Worm (Caenorhabditis elegans) whole organism, L4 larva: Measurements from ENCODE around the gene D1044.1.

ENCODE experiments used
- F44E2.7 ChIP-seq: fragments of 200-800 bp; sonication (Bioruptor generic); IDR thresholded peaks from 2 replicates; pipeline ENCODE4 v2.1.2; 2022; ENCODE audit warnings: missing genetic modification characterization, missing compliant biosample characterization
- R02D3.7 ChIP-seq: fragments of 150-350 bp; sonication (generic microtip); optimal IDR thresholded peaks from 3 replicates; lab custom pipeline; 2014; ENCODE audit warnings: missing biosample characterization, missing genetic modification characterization
- Y5F2A.4 ChIP-seq: fragments of 200-800 bp; sonication (Bioruptor generic); optimal IDR thresholded peaks from 2 replicates; lab custom pipeline; 2018; ENCODE audit warnings: mild to moderate bottlenecking, missing genetic modification characterization, missing compliant biosample characterization
- ama-1 ChIP-seq: fragments of 150-350 bp; optimal IDR thresholded peaks from 2 replicates; lab custom pipeline; 2014; ENCODE audit warnings: inconsistent platforms, mixed read lengths
- arid-1 ChIP-seq: fragments of 200-800 bp; sonication (Bioruptor generic); conservative IDR thresholded peaks from 2 replicates; pipeline ENCODE4 v1.3.6; 2022; ENCODE audit warnings: missing genetic modification reagents, missing genetic modification characterization, missing compliant biosample characterization
- ceh-20 ChIP-seq: fragments of 200-800 bp; sonication (Bioruptor generic); IDR thresholded peaks from 2 replicates; pipeline ENCODE4 v1.3.6; 2022; ENCODE audit warnings: missing genetic modification reagents, missing genetic modification characterization, missing compliant biosample characterization
- ceh-62 ChIP-seq: sonication (generic microtip); optimal IDR thresholded peaks from 2 replicates; lab custom pipeline; 2017; ENCODE audit warnings: missing biosample characterization, missing genetic modification characterization
- ceh-82 ChIP-seq: sonication (generic microtip); optimal IDR thresholded peaks from 2 replicates; lab custom pipeline; 2017; ENCODE audit warnings: missing biosample characterization, missing genetic modification characterization
- ctbp-1 ChIP-seq: fragments of 200-800 bp; sonication (Bioruptor generic); IDR thresholded peaks from 2 replicates; pipeline ENCODE4 v1.3.6; 2022; ENCODE audit warnings: missing genetic modification reagents, missing genetic modification characterization, missing compliant biosample characterization
- daf-16 ChIP-seq, 3 experiments: sonication (generic microtip); optimal IDR thresholded peaks; 2 replicates each; lab custom pipeline; 2016 to 2017; ENCODE audit warnings: missing genetic modification characterization in 3 of 3, missing genetic modification reagents in 3 of 3, mild to moderate bottlenecking in 2 of 3, missing compliant biosample characterization in 2 of 3, missing biosample characterization in 1 of 3, moderate library complexity in 1 of 3
- dpl-1 ChIP-seq: fragments of 150-350 bp; optimal IDR thresholded peaks from 2 replicates; lab custom pipeline; 2014; ENCODE audit warnings: missing biosample characterization, missing genetic modification reagents, missing genetic modification characterization
- dve-1 ChIP-seq: sonication (generic microtip); optimal IDR thresholded peaks from 2 replicates; lab custom pipeline; 2017; ENCODE audit warnings: antibody characterized with exemption, mild to moderate bottlenecking, missing genetic modification characterization, missing compliant biosample characterization; ENCODE audit not compliant: insufficient read depth
- lin-38 ChIP-seq: fragments of 200-800 bp; sonication (Bioruptor generic); IDR thresholded peaks from 2 replicates; pipeline ENCODE4 v1.3.6; 2022; ENCODE audit warnings: missing genetic modification reagents, missing genetic modification characterization, missing compliant biosample characterization
- lsy-2 ChIP-seq, 2 experiments: fragments of 150-350 bp in 1 of 2; sonication (generic microtip) in 1 of 2; optimal IDR thresholded peaks; 2 replicates each; lab custom pipeline; 2014 to 2017; ENCODE audit warnings: missing biosample characterization in 2 of 2, missing genetic modification characterization in 2 of 2
- mes-2 ChIP-seq: sonication (generic microtip); optimal IDR thresholded peaks from 2 replicates; lab custom pipeline; 2016; ENCODE audit warnings: missing genotype, mild to moderate bottlenecking, missing genetic modification characterization, missing compliant biosample characterization; ENCODE audit not compliant: poor library complexity, severe bottlenecking
- mxl-2 ChIP-seq: fragments of 200-800 bp; sonication (Bioruptor generic); conservative IDR thresholded peaks from 2 replicates; pipeline ENCODE4 v1.3.6; 2022; ENCODE audit warnings: missing genetic modification reagents, missing genetic modification characterization, missing compliant biosample characterization
- nhr-102 ChIP-seq: sonication (generic microtip); optimal IDR thresholded peaks from 2 replicates; lab custom pipeline; 2016; ENCODE audit warnings: mild to moderate bottlenecking, missing genetic modification characterization, moderate library complexity, missing compliant biosample characterization
- nhr-237 ChIP-seq: sonication (generic microtip); optimal IDR thresholded peaks from 2 replicates; lab custom pipeline; 2017; ENCODE audit warnings: missing biosample characterization, missing genetic modification characterization
- nhr-25 ChIP-seq: sonication (generic microtip); optimal IDR thresholded peaks from 2 replicates; lab custom pipeline; 2017; ENCODE audit warnings: missing genetic modification characterization, mild to moderate bottlenecking, missing compliant biosample characterization, antibody characterized with exemption, moderate library complexity, borderline replicate concordance; ENCODE audit not compliant: insufficient read depth
- pha-4 ChIP-seq, 2 experiments: fragments of 150-350 bp in 1 of 2; fragments of 200-800 bp in 1 of 2; sonication (Bioruptor generic) in 1 of 2; IDR thresholded peaks in 1 of 2; optimal IDR thresholded peaks in 1 of 2; 2 replicates each; pipeline versions ENCODE4 v1.3.6 to Lab custom; 2014 to 2022; ENCODE audit warnings: missing genetic modification characterization in 2 of 2, missing genetic modification reagents in 2 of 2, missing biosample characterization in 1 of 2, missing compliant biosample characterization in 1 of 2
- sdz-12 ChIP-seq: fragments of 200-800 bp; sonication (Bioruptor generic); optimal IDR thresholded peaks from 2 replicates; lab custom pipeline; 2018; ENCODE audit warnings: mild to moderate bottlenecking, missing genetic modification characterization, missing compliant biosample characterization
- snpc-4 ChIP-seq: fragments of 150-350 bp; optimal IDR thresholded peaks from 2 replicates; lab custom pipeline; 2014; ENCODE audit warnings: missing biosample characterization, missing genetic modification characterization
- unc-62 ChIP-seq, 3 experiments: fragments of 150-350 bp in 1 of 3; sonication (generic microtip); optimal IDR thresholded peaks in 2 of 3; peaks in 1 of 3; 1 replicate in 1 of 3; 2 replicates in 2 of 3; lab custom pipeline; 2014 to 2017; ENCODE audit warnings: missing biosample characterization in 3 of 3, missing genetic modification characterization in 3 of 3, missing genetic modification reagents in 3 of 3, missing genotype in 1 of 3
- vab-7 ChIP-seq: fragments of 200-800 bp; sonication (Bioruptor generic); IDR thresholded peaks from 2 replicates; pipeline ENCODE4 v1.3.6; 2022; ENCODE audit warnings: missing genetic modification reagents, missing genetic modification characterization, missing compliant biosample characterization
- zag-1 ChIP-seq: fragments of 150-350 bp; optimal IDR thresholded peaks from 2 replicates; lab custom pipeline; 2014; ENCODE audit warnings: missing biosample characterization, missing genetic modification characterization
- zip-2 ChIP-seq: fragments of 150-350 bp; optimal IDR thresholded peaks from 2 replicates; lab custom pipeline; 2014; ENCODE audit warnings: missing biosample characterization, missing genetic modification characterization
- ztf-7 ChIP-seq: fragments of 150-350 bp; optimal IDR thresholded peaks from 2 replicates; lab custom pipeline; 2014; ENCODE audit warnings: missing biosample characterization, missing genetic modification characterization

The D1044.1 gene

ce11 chrIII:5581049-5581448 lies 37.0 kb downstream of the D1044.1 start, which contains the start of gene F56D2.5:
TSS of gene F56D2.5 (minus strand) at chrIII:5581419.
- TF ChIP-seq Y5F2A.4 (GFP tag; lab: Kevin White, UChicago) (no peak), lsy-2 (tag; optimal IDR thresholded peaks at IDR 0.05; lab: Kevin White, UChicago) (peak in 1 of 2 experiments; percentile 5), pha-4 (GFP tag; IDR thresholded peaks at IDR 0.05; lab: Robert Waterston, UW) (no peak), pha-4 (tag; optimal IDR thresholded peaks at IDR 0.05; lab: Kevin White, UChicago) (no peak), zip-2 (tag; lab: Kevin White, UChicago) (peak; percentile 98), ztf-7 (tag; lab: Kevin White, UChicago) (peak; percentile 96), ama-1 (lab: Kevin White, UChicago) (no peak), unc-62 (GFP tag; optimal IDR thresholded peaks at IDR 0.05 in 1 of 2; lab: Kevin White, UChicago) (peak in 1 of 2 experiments; percentile 29), unc-62 (tag; optimal IDR thresholded peaks at IDR 0.05; lab: Kevin White, UChicago) (no peak)

DNA sequence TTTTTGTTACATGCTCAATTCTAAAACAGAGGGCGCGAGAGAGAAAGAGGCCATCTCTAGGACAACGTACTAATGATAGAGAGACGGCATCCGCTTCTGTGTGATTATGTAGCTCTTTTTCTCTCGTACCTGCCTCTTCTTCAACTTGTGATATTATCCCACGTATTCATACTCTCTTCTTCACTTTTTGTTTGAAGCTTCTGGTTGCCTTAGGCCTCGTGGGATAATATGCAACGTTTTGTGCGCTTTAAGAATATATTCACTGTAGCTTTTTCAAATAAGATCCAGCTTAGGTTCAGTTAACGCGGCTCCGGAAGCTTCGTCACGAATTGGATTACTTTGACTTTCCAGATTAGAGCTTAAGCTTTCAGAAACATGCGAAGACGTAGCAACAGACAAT lies 38.7 kb downstream of the D1044.1 start, which contains the start of the genes F56D2.8 and uev-2:
Gene F56D2.8, minus strand, starts transcription at position 101 of the 400 bp plus-strand sequence.
Gene uev-2, plus strand, starts transcription at position 360 of the 400 bp plus-strand sequence.
- TF ChIP-seq zag-1 (tag; lab: Kevin White, UChicago), result no peak
- TF ChIP-seq lsy-2 (tag; optimal IDR thresholded peaks at IDR 0.05; lab: Kevin White, UChicago), result no peak

DNA sequence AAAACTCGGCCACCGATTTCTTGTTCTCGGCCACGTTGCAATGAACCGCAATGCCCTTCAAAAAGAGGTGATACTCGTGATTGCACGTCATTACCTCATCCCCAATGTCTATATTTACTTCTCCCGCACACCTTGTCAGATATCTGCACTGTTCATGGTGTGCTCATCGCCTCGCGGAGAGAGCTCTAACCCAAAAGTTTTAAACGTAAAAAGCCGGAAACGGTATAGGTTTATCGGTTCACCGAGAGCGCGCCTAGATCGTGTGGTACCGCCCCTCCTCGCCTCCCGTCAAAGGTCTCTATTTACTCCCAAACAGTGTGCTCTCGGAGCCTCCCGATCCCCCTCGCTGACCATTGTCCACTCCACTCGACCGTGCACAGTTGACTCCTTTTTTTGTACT lies 40.6 kb downstream of the D1044.1 start, which contains the start of gene F56D2.3:
Gene F56D2.3, plus strand, starts transcription at position 301 of the 400 bp plus-strand sequence.
- TF ChIP-seq dve-1, result no peak
- no peak for TF ChIP-seq vab-7
- no peak for TF ChIP-seq sdz-12 (GFP tag; lab: Kevin White, UChicago)
- no peak for TF ChIP-seq ceh-62 (tag; lab: Kevin White, UChicago)

ce11 chrIII:5585711-5586110 lies 41.6 kb downstream of the D1044.1 start:
- TF ChIP-seq ceh-20 (GFP tag; lab: Robert Waterston, UW) (no peak), F44E2.7 (GFP tag; lab: Robert Waterston, UW) (no peak), ctbp-1 (GFP tag; lab: Robert Waterston, UW) (no peak), arid-1 (GFP tag; lab: Robert Waterston, UW) (no peak), R02D3.7 (tag; lab: Kevin White, UChicago) (no peak), nhr-102 (tag; lab: Kevin White, UChicago) (no peak), mxl-2 (GFP tag; lab: Robert Waterston, UW) (no peak), dve-1 (no peak), snpc-4 (tag; lab: Kevin White, UChicago) (no peak)

DNA sequence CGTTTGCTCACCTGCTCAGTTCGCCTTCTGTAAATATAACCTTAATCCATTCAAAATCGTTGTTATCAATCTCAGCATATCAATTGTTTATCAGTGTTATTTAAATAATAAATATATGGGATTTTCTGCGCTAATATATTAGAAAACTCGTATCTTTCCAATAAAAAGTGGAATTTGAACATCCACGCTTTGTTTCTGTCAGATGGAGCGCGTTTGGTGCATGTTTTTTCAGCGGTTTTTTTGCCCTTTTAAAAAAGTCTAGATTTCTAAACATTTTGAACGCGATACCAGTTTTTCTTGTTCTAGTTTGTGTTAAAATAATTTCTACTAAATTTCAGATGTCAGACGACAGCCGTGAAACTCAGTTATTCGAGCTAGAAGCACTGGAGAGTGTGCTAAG lies 42.8 kb downstream of the D1044.1 start, which contains the start of gene F56D2.2:
Gene F56D2.2, plus strand, starts transcription at position 339 of the 400 bp plus-strand sequence.
- TF ChIP-seq nhr-237, result no peak
- no peak for TF ChIP-seq lin-38 (GFP tag; lab: Robert Waterston, UW)
- TF ChIP-seq ceh-82 (tag; lab: Kevin White, UChicago), result no peak
- TF ChIP-seq mes-2 (tag; lab: Kevin White, UChicago), result peak; percentile 41
- peak; percentile 69 for TF ChIP-seq dpl-1 (GFP tag; lab: Kevin White, UChicago)

DNA sequence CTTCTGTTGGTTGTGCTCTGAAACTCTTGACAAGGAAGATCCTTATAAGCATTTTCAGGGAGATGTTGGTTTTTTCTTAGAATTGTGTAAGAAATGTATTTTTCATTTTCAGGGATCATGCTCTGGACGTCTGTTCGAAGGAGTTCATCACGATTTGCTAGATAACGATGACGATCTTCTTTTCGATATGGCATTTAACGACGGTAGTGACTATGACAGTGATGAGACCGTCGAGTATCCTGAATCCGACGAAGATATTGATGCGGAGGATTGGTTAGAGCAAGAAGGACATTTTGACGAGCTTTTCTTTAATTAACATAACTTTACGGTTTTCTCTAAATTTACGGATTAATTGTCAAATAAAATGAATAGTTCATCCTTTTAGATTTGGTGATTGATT lies 44.7 kb downstream of the D1044.1 start:
- TF ChIP-seq nhr-25, result no peak
- TF ChIP-seq ama-1 (lab: Kevin White, UChicago), result peak; percentile 64
- no peak for TF ChIP-seq daf-16 (GFP tag; optimal IDR thresholded peaks at IDR 0.05; lab: Kevin White, UChicago)
- TF ChIP-seq daf-16 (tag; optimal IDR thresholded peaks at IDR 0.05; lab: Kevin White, UChicago), result no peak
